Worm (Caenorhabditis elegans): ENCODE measurements around the gene C18B2.2.

Gene C18B2.2

DNA sequence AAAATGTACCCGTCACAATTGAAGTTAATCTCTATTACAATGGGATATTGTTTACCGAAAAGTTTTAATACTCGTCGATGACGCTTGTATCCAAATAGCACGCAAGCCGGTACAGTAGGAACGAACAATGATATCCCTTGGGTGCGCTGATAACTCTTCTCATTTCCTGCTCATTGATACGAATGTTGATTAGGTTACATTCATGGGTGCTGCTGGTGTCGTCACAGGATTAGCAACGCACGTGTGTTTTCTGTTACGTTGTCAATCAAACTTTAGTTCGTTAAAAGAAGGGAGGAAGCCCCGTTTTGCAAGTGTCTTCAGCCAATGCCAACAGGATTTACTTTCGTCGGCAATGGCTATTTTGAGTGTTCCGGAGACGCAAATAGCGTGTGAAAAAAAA lies 39.8 kb upstream of the C18B2.2 start:
- TF ChIP-seq nhr-11 (tag; optimal IDR thresholded peaks at IDR 0.05) (no peak), aly-2 (tag; optimal IDR thresholded peaks at IDR 0.05) (no peak), sma-9 (GFP tag; optimal IDR thresholded peaks at IDR 0.05) (peak; percentile 37), sma-9 (tag; optimal IDR thresholded peaks at IDR 0.05) (no peak)

DNA sequence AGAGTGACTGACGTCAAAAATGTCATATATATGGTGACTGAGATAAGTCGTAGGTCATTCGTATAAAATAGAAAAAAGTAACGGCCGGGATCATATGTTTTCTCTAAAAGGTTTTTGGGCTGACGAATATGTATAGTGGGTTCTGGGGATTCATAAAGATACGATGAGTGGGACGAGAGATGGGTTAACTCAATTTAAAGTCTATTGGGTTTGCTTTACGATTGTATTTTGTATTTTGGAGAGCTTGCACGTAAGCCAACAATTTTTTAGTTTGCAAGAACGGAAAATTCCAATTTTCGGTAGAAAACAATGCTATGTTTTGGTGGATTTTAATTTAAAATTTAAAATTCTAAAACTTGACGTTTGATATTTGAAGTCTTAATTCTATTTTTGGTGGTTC lies 38.8 kb upstream of the C18B2.2 start:
- TF ChIP-seq skn-1 (tag; optimal IDR thresholded peaks at IDR 0.05) = no peak
- TF ChIP-seq elt-3 (tag; optimal IDR thresholded peaks at IDR 0.05) = no peak
- TF ChIP-seq nhr-11 (tag; optimal IDR thresholded peaks at IDR 0.05) = no peak
- no peak for TF ChIP-seq nhr-25 (tag; optimal IDR thresholded peaks at IDR 0.05)
- no peak for TF ChIP-seq lin-39 (tag; optimal IDR thresholded peaks at IDR 0.05)
- TF ChIP-seq dmd-4 (tag; optimal IDR thresholded peaks at IDR 0.05) = no peak
- no peak for TF ChIP-seq nhr-77 (tag; optimal IDR thresholded peaks at IDR 0.05)
- no peak for TF ChIP-seq nhr-129 (tag; optimal IDR thresholded peaks at IDR 0.05)
- no peak for TF ChIP-seq unc-62 (GFP tag; optimal IDR thresholded peaks at IDR 0.05)
- TF ChIP-seq ama-1 (optimal IDR thresholded peaks at IDR 0.05) = no peak
- no peak for TF ChIP-seq peb-1 (tag; optimal IDR thresholded peaks at IDR 0.05)
- TF ChIP-seq Y55F3AM.14 (GFP tag; optimal IDR thresholded peaks at IDR 0.05) = no peak
- TF ChIP-seq sma-9 (GFP tag; optimal IDR thresholded peaks at IDR 0.05) = no peak
- no peak for TF ChIP-seq sma-9 (tag; optimal IDR thresholded peaks at IDR 0.05)
- TF ChIP-seq alr-1 (tag; optimal IDR thresholded peaks at IDR 0.05) = no peak
- TF ChIP-seq mdl-1 (tag; optimal IDR thresholded peaks at IDR 0.05) = no peak
- no peak for TF ChIP-seq sem-4 (tag; optimal IDR thresholded peaks at IDR 0.05)
- no peak for TF ChIP-seq unc-55 (GFP tag; optimal IDR thresholded peaks at IDR 0.05)
- TF ChIP-seq sma-3 (GFP tag; optimal IDR thresholded peaks at IDR 0.05) = no peak

DNA sequence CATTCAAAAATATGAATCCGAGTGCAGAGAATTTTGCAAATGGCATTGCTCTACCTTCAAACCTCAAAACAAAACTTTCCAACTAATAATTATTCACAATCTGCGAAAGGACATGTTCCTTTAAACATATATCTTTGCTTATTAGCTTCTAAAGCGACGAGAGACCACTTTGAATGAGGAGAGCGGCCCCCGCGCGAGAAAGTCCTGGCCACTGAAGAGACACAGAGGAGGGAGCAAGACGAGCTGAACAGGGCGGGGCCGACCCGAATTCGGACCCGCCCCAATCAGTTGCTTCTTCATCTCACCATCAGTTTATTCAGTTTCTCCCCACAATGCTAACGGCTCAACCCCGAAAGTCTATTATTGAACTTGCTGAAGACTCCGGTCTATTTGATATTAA lies 37.6 kb upstream of the C18B2.2 start, which contains the start of gene T27A10.2:
Gene T27A10.2, plus strand, starts transcription at position 333 of the 400 bp plus-strand sequence.
- TF ChIP-seq crh-2 (tag; optimal IDR thresholded peaks at IDR 0.05) (no peak), lsy-2 (tag; optimal IDR thresholded peaks at IDR 0.05) (no peak), ZK546.5 (tag; optimal IDR thresholded peaks at IDR 0.05) (no peak), nhr-21 (tag; optimal IDR thresholded peaks at IDR 0.05) (no peak), gmeb-1 (tag; optimal IDR thresholded peaks at IDR 0.05) (no peak), unc-39 (tag; optimal IDR thresholded peaks at IDR 0.05) (no peak), ztf-1 (GFP tag; conservative IDR thresholded peaks at IDR 0.05) (no peak), alr-1 (tag; optimal IDR thresholded peaks at IDR 0.05) (no peak), skn-1 (tag; optimal IDR thresholded peaks at IDR 0.05) (no peak), nhr-6 (tag; optimal IDR thresholded peaks at IDR 0.05) (no peak), zag-1 (tag; optimal IDR thresholded peaks at IDR 0.05) (no peak), mab-5 (tag; optimal IDR thresholded peaks at IDR 0.05) (no peak), nhr-237 (tag; optimal IDR thresholded peaks at IDR 0.05) (no peak)

DNA sequence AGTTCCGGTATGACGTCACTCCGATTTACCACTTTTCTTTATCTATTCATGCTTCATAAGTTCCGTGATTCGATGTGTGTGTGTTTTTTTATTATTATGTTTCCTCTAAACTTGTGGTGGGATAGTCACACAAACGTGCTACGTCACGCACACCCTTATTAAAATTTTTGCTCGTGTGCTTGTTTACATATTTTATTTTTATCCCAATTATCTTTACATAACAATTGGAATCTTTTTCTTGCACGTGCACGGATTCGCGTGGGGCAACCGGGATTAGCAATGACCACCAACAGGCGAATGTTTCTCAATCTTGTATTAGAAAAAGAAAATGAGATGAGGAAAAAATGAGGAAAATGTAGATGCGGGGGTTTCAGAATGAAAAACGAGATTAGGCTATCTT lies 32.8 kb upstream of the C18B2.2 start:
- TF ChIP-seq ztf-4 (tag; optimal IDR thresholded peaks at IDR 0.05) = no peak
- no peak for TF ChIP-seq dmd-4 (tag; optimal IDR thresholded peaks at IDR 0.05)
- no peak for TF ChIP-seq snpc-4 (tag; optimal IDR thresholded peaks at IDR 0.05)
- no peak for TF ChIP-seq mdl-1 (tag; optimal IDR thresholded peaks at IDR 0.05)
- no peak for TF ChIP-seq nhr-237 (tag; optimal IDR thresholded peaks at IDR 0.05)
- no peak for TF ChIP-seq alr-1 (tag; optimal IDR thresholded peaks at IDR 0.05)
- no peak for TF ChIP-seq unc-55 (GFP tag; optimal IDR thresholded peaks at IDR 0.05)
- TF ChIP-seq nhr-6 (tag; optimal IDR thresholded peaks at IDR 0.05) = no peak
- no peak for TF ChIP-seq sma-3 (GFP tag; optimal IDR thresholded peaks at IDR 0.05)
- TF ChIP-seq blmp-1 (tag; optimal IDR thresholded peaks at IDR 0.05; ENCODE audit: insufficient read depth) = no peak
- TF ChIP-seq ztf-11 (tag; optimal IDR thresholded peaks at IDR 0.05) = no peak
- no peak for TF ChIP-seq crh-2 (tag; optimal IDR thresholded peaks at IDR 0.05)
- TF ChIP-seq nhr-25 (tag; optimal IDR thresholded peaks at IDR 0.05) = no peak
- no peak for TF ChIP-seq lin-11 (tag; optimal IDR thresholded peaks at IDR 0.05)

DNA sequence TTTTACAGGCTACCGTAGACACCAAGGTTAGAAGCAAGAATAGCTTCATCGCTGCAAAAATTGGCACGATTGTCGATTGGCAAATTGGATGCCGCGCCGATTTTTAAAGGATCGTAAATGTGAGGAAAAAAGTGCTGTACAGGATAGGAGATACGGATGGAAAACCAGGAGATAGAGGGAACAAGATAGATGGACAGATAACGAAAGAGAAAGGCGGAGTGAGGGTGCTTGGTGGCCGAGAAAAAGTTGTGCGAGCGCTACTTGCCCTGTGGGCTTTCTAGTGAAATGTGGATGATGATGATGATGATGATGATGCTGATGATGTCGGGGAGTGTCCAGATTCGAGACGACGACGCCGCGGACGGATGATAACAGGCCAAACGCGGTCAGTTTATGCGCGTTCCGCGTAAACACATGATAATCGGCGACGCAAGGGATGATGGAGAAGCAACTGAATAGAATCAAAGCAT lies 26.9 kb upstream of the C18B2.2 start, which contains the start of gene T27A10.6:
Gene T27A10.6, minus strand, starts transcription at position 51 of the 470 bp plus-strand sequence.
- no peak for TF ChIP-seq mab-5 (tag; optimal IDR thresholded peaks at IDR 0.05)
- TF ChIP-seq F13H6.1 (tag; optimal IDR thresholded peaks at IDR 0.05) = no peak
- TF ChIP-seq nhr-23 (tag; optimal IDR thresholded peaks at IDR 0.05) = no peak
- no peak for TF ChIP-seq ceh-16 (tag; optimal IDR thresholded peaks at IDR 0.05)
- peak; percentile 29 for TF ChIP-seq blmp-1 (tag; optimal IDR thresholded peaks at IDR 0.05; ENCODE audit: insufficient read depth)
- TF ChIP-seq ZK546.5 (tag; optimal IDR thresholded peaks at IDR 0.05) = no peak
- no peak for TF ChIP-seq lin-11 (tag; optimal IDR thresholded peaks at IDR 0.05)
- TF ChIP-seq nhr-21 (tag; optimal IDR thresholded peaks at IDR 0.05) = peak; percentile 25
- TF ChIP-seq nhr-77 (tag; optimal IDR thresholded peaks at IDR 0.05) = no peak
- no peak for TF ChIP-seq nhr-25 (tag; optimal IDR thresholded peaks at IDR 0.05)
- TF ChIP-seq lsy-2 (tag; optimal IDR thresholded peaks at IDR 0.05) = no peak
- no peak for TF ChIP-seq nhr-10 (tag; optimal IDR thresholded peaks at IDR 0.05)
- no peak for TF ChIP-seq ztf-4 (tag; optimal IDR thresholded peaks at IDR 0.05)
